Worm (Caenorhabditis elegans) whole organism, mixed stage, embryonic: ENCODE results near the gene Y38H6C.15.

Experiments used
- M03D4.4 ChIP-seq: sonication (generic microtip); optimal IDR thresholded peaks from 2 replicates; lab custom pipeline; 2017; ENCODE audit warnings: mild to moderate bottlenecking, missing genetic modification characterization, missing compliant biosample characterization
- bed-3 ChIP-seq: fragments of 200-800 bp; sonication (Bioruptor generic); optimal IDR thresholded peaks from 3 replicates; lab custom pipeline; 2018; ENCODE audit warnings: mild to moderate bottlenecking, missing genetic modification characterization, moderate library complexity, missing compliant biosample characterization
- blmp-1 ChIP-seq: fragments of 150-350 bp; optimal IDR thresholded peaks from 2 replicates; lab custom pipeline; 2014; ENCODE audit warnings: missing biosample characterization, missing genetic modification characterization
- ceh-43 ChIP-seq: fragments of 200-800 bp; sonication (Bioruptor generic); optimal IDR thresholded peaks from 2 replicates; lab custom pipeline; 2018; ENCODE audit warnings: mild to moderate bottlenecking, missing genetic modification characterization, moderate library complexity, missing compliant biosample characterization
- ces-1 ChIP-seq: fragments of 150-350 bp; optimal IDR thresholded peaks from 2 replicates; lab custom pipeline; 2014; ENCODE audit warnings: missing biosample characterization, missing genetic modification reagents, missing genetic modification characterization
- cnd-1 ChIP-seq: fragments of 200-800 bp; sonication (Bioruptor generic); optimal IDR thresholded peaks from 2 replicates; lab custom pipeline; 2018; ENCODE audit warnings: mild to moderate bottlenecking, missing genetic modification characterization, missing compliant biosample characterization
- drap-1 ChIP-seq: fragments of 200-800 bp; sonication (Bioruptor generic); optimal IDR thresholded peaks from 3 replicates; lab custom pipeline; 2018; ENCODE audit warnings: mild to moderate bottlenecking, missing genetic modification characterization, missing compliant biosample characterization
- elt-1 ChIP-seq: sonication (generic microtip); optimal IDR thresholded peaks from 2 replicates; lab custom pipeline; 2017; ENCODE audit warnings: missing genetic modification characterization, mild to moderate bottlenecking, missing compliant biosample characterization, antibody characterized with exemption, moderate library complexity, borderline replicate concordance; ENCODE audit not compliant: insufficient read depth
- elt-3 ChIP-seq: fragments of 150-350 bp; optimal IDR thresholded peaks from 2 replicates; lab custom pipeline; 2014; ENCODE audit warnings: missing biosample characterization, missing genetic modification characterization
- flh-1 ChIP-seq: fragments of 200-800 bp; sonication (Bioruptor generic); optimal IDR thresholded peaks from 2 replicates; lab custom pipeline; 2018; ENCODE audit warnings: mild to moderate bottlenecking, missing genetic modification characterization, moderate library complexity, missing compliant biosample characterization
- ham-2 ChIP-seq: fragments of 200-800 bp; sonication (Bioruptor generic); optimal IDR thresholded peaks from 2 replicates; lab custom pipeline; 2018; ENCODE audit warnings: mild to moderate bottlenecking, missing genetic modification characterization, missing compliant biosample characterization
- hlh-1 ChIP-seq: fragments of 150-350 bp; optimal IDR thresholded peaks from 2 replicates; lab custom pipeline; 2014; ENCODE audit warnings: missing biosample characterization, missing genetic modification reagents, missing genetic modification characterization
- lin-13 ChIP-seq: fragments of 150-350 bp; optimal IDR thresholded peaks from 2 replicates; lab custom pipeline; 2014; ENCODE audit warnings: missing biosample characterization, missing genetic modification characterization
- lin-32 ChIP-seq: fragments of 200-800 bp; sonication (Bioruptor generic); optimal IDR thresholded peaks from 2 replicates; lab custom pipeline; 2018; ENCODE audit warnings: mild to moderate bottlenecking, missing genetic modification characterization, missing compliant biosample characterization
- lsy-2 ChIP-seq: fragments of 150-350 bp; optimal IDR thresholded peaks from 2 replicates; lab custom pipeline; 2014; ENCODE audit warnings: missing biosample characterization, missing genetic modification characterization
- mab-5 ChIP-seq: fragments of 150-350 bp; optimal IDR thresholded peaks from 2 replicates; lab custom pipeline; 2014; ENCODE audit warnings: missing biosample characterization, missing genetic modification characterization
- mep-1 ChIP-seq: fragments of 150-350 bp; optimal IDR thresholded peaks from 2 replicates; lab custom pipeline; 2017; ENCODE audit warnings: missing biosample characterization, missing genetic modification reagents, missing genetic modification characterization, inconsistent platforms
- mls-2 ChIP-seq: sonication (generic microtip); optimal IDR thresholded peaks from 2 replicates; lab custom pipeline; 2016; ENCODE audit warnings: mild to moderate bottlenecking, missing genetic modification characterization, moderate library complexity, missing compliant biosample characterization
- nhr-12 ChIP-seq: fragments of 150-350 bp; optimal IDR thresholded peaks from 2 replicates; lab custom pipeline; 2014; ENCODE audit warnings: missing biosample characterization, missing genetic modification characterization
- nhr-2 ChIP-seq: fragments of 150-350 bp; optimal IDR thresholded peaks from 2 replicates; lab custom pipeline; 2014; ENCODE audit warnings: missing biosample characterization, missing genetic modification characterization
- nhr-237 ChIP-seq: fragments of 150-350 bp; optimal IDR thresholded peaks from 2 replicates; lab custom pipeline; 2014; ENCODE audit warnings: missing biosample characterization, missing genetic modification characterization
- nhr-28 ChIP-seq: fragments of 150-350 bp; optimal IDR thresholded peaks from 2 replicates; lab custom pipeline; 2014; ENCODE audit warnings: missing biosample characterization, missing genetic modification characterization
- nhr-76 ChIP-seq: sonication (generic microtip); optimal IDR thresholded peaks from 2 replicates; lab custom pipeline; 2017; ENCODE audit warnings: missing biosample characterization, missing genetic modification characterization
- sem-2 ChIP-seq: fragments of 200-800 bp; sonication (Bioruptor generic); optimal IDR thresholded peaks from 2 replicates; lab custom pipeline; 2018; ENCODE audit warnings: mild to moderate bottlenecking, missing genetic modification characterization, missing compliant biosample characterization
- snpc-4 ChIP-seq: fragments of 150-350 bp; optimal IDR thresholded peaks from 2 replicates; lab custom pipeline; 2014; ENCODE audit warnings: missing biosample characterization, missing genetic modification characterization
- sptf-1 ChIP-seq: sonication (generic microtip); optimal IDR thresholded peaks from 2 replicates; lab custom pipeline; 2017; ENCODE audit warnings: mild to moderate bottlenecking, missing genetic modification characterization, moderate library complexity, missing compliant biosample characterization
- tbx-8 ChIP-seq: fragments of 200-800 bp; sonication (Bioruptor generic); optimal IDR thresholded peaks from 2 replicates; lab custom pipeline; 2018; ENCODE audit warnings: mild to moderate bottlenecking, missing genetic modification characterization, moderate library complexity, missing compliant biosample characterization
- unc-120 ChIP-seq: sonication (generic microtip); optimal IDR thresholded peaks from 2 replicates; lab custom pipeline; 2017; ENCODE audit warnings: missing genetic modification characterization, missing compliant biosample characterization; ENCODE audit not compliant: poor library complexity, severe bottlenecking
- unc-39 ChIP-seq: fragments of 150-350 bp; optimal IDR thresholded peaks from 2 replicates; lab custom pipeline; 2014; ENCODE audit warnings: missing biosample characterization, missing genetic modification characterization
- unc-62 ChIP-seq: fragments of 150-350 bp; optimal IDR thresholded peaks from 2 replicates; lab custom pipeline; 2014; ENCODE audit warnings: missing biosample characterization, missing genetic modification reagents, missing genetic modification characterization
- zip-8 ChIP-seq: fragments of 150-350 bp; optimal IDR thresholded peaks from 2 replicates; lab custom pipeline; 2014; ENCODE audit warnings: missing biosample characterization, missing genetic modification characterization
- ztf-11 ChIP-seq: fragments of 150-350 bp; optimal IDR thresholded peaks from 2 replicates; lab custom pipeline; 2014; ENCODE audit warnings: missing biosample characterization, missing genetic modification characterization

The Y38H6C.15 gene

ce11 chrV:20506542-20506941 lies 29.6 kb downstream of the Y38H6C.15 start:
- TF ChIP-seq elt-3 (tag; lab: Kevin White, UChicago), result no peak
- no peak for TF ChIP-seq snpc-4 (tag; lab: Kevin White, UChicago)
- no peak for TF ChIP-seq cnd-1 (tag; lab: Kevin White, UChicago)
- TF ChIP-seq drap-1 (GFP tag; lab: Kevin White, UChicago), result no peak
- no peak for TF ChIP-seq lsy-2 (tag; lab: Kevin White, UChicago)
- TF ChIP-seq tbx-8 (GFP tag; lab: Kevin White, UChicago), result no peak
- TF ChIP-seq nhr-237 (tag; lab: Kevin White, UChicago), result no peak
- no peak for TF ChIP-seq unc-120
- TF ChIP-seq mep-1 (tag; lab: Kevin White, UChicago), result no peak
- no peak for TF ChIP-seq M03D4.4 (tag; lab: Kevin White, UChicago)
- no peak for TF ChIP-seq flh-1 (GFP tag; lab: Kevin White, UChicago)
- no peak for TF ChIP-seq sem-2 (GFP tag; lab: Kevin White, UChicago)
- TF ChIP-seq unc-39 (tag; lab: Kevin White, UChicago), result no peak
- TF ChIP-seq mab-5 (tag; lab: Kevin White, UChicago), result no peak
- TF ChIP-seq lin-13 (tag; lab: Kevin White, UChicago), result no peak
- TF ChIP-seq unc-62 (GFP tag; lab: Kevin White, UChicago), result no peak

- no peak for TF ChIP-seq unc-120
- TF ChIP-seq bed-3, result no peak
- TF ChIP-seq M03D4.4 (tag; lab: Kevin White, UChicago), result no peak
- no peak for TF ChIP-seq mls-2 (tag; lab: Kevin White, UChicago)
- TF ChIP-seq ceh-43, result no peak
- no peak for TF ChIP-seq blmp-1
- no peak for TF ChIP-seq sptf-1
- TF ChIP-seq, all 35 proteins: peak for 0
Observed at ce11 chrV:20504997-20505396, 31.1 kb downstream of the Y38H6C.15 start, which contains the start of gene Y38H6C.4. Gene Y38H6C.4, minus strand, starts transcription at chrV:20505097.

ce11 chrV:20500405-20500804 lies 35.7 kb downstream of the Y38H6C.15 start, which contains the start of gene dct-14:
Gene dct-14, minus strand, starts transcription at chrV:20500505.
- TF ChIP-seq sptf-1 (no peak), sem-2 (GFP tag; lab: Kevin White, UChicago) (no peak), flh-1 (GFP tag; lab: Kevin White, UChicago) (no peak), unc-120 (no peak), blmp-1 (no peak), mep-1 (tag; lab: Kevin White, UChicago) (no peak), elt-1 (no peak), nhr-76 (no peak), mls-2 (tag; lab: Kevin White, UChicago) (no peak), nhr-237 (tag; lab: Kevin White, UChicago) (no peak), bed-3 (no peak), drap-1 (GFP tag; lab: Kevin White, UChicago) (no peak), mab-5 (tag; lab: Kevin White, UChicago) (no peak), cnd-1 (tag; lab: Kevin White, UChicago) (no peak), ceh-43 (no peak), hlh-1 (tag; lab: Kevin White, UChicago) (no peak), zip-8 (tag; lab: Kevin White, UChicago) (no peak)

- no peak for TF ChIP-seq ztf-11 (tag; lab: Kevin White, UChicago)
- no peak for TF ChIP-seq elt-1
- TF ChIP-seq sem-2 (GFP tag; lab: Kevin White, UChicago), result no peak
- no peak for TF ChIP-seq nhr-2 (tag; lab: Kevin White, UChicago)
- TF ChIP-seq tbx-8 (GFP tag; lab: Kevin White, UChicago), result no peak
- TF ChIP-seq nhr-28 (tag; lab: Kevin White, UChicago), result no peak
- TF ChIP-seq mab-5 (tag; lab: Kevin White, UChicago), result no peak
Observed at ce11 chrV:20499642-20500041, 36.5 kb downstream of the Y38H6C.15 start.

- no peak for TF ChIP-seq nhr-12
- no peak for TF ChIP-seq ham-2 (GFP tag; lab: Kevin White, UChicago)
Observed at ce11 chrV:20498980-20499379, 37.1 kb downstream of the Y38H6C.15 start, which contains the start of gene dct-16. Gene dct-16, minus strand, starts transcription at chrV:20499057.

- no peak for TF ChIP-seq blmp-1
- TF ChIP-seq nhr-2 (tag; lab: Kevin White, UChicago), result no peak
- no peak for TF ChIP-seq lin-32
- TF ChIP-seq nhr-28 (tag; lab: Kevin White, UChicago), result no peak
- no peak for TF ChIP-seq hlh-1 (tag; lab: Kevin White, UChicago)
- no peak for TF ChIP-seq lsy-2 (tag; lab: Kevin White, UChicago)
- no peak for TF ChIP-seq zip-8 (tag; lab: Kevin White, UChicago)
- TF ChIP-seq unc-39 (tag; lab: Kevin White, UChicago), result no peak
- no peak for TF ChIP-seq mab-5 (tag; lab: Kevin White, UChicago)
- no peak for TF ChIP-seq ces-1
- TF ChIP-seq elt-3 (tag; lab: Kevin White, UChicago), result no peak
- TF ChIP-seq snpc-4 (tag; lab: Kevin White, UChicago), result no peak
Observed at ce11 chrV:20497537-20497936, 38.6 kb downstream of the Y38H6C.15 start.
